Worm (Caenorhabditis elegans) whole organism, young adult: ENCODE results near the gene Y116F11A.1.

Source experiments
- B0019.2 ChIP-seq: fragments of 200-800 bp; sonication (Bioruptor generic); conservative IDR thresholded peaks from 2 replicates; pipeline ENCODE4 v1.3.6; 2022; ENCODE audit warnings: missing genetic modification reagents, missing genetic modification characterization, missing compliant biosample characterization
- B0261.1 ChIP-seq: sonication (generic microtip); optimal IDR thresholded peaks from 2 replicates; lab custom pipeline; 2016; ENCODE audit warnings: mild to moderate bottlenecking, missing genetic modification characterization, moderate library complexity, missing compliant biosample characterization
- F22D6.2 ChIP-seq: sonication (generic microtip); optimal IDR thresholded peaks from 2 replicates; lab custom pipeline; 2016; ENCODE audit warnings: mild to moderate bottlenecking, missing genetic modification characterization, missing compliant biosample characterization
- ceh-79 ChIP-seq: sonication (generic microtip); optimal IDR thresholded peaks from 2 replicates; lab custom pipeline; 2017; ENCODE audit warnings: mild to moderate bottlenecking, missing genetic modification characterization, missing compliant biosample characterization
- egl-44 ChIP-seq: fragments of 200-800 bp; sonication (Bioruptor generic); IDR thresholded peaks from 2 replicates; pipeline ENCODE4 v1.3.6; 2022; ENCODE audit warnings: missing genetic modification reagents, missing genetic modification characterization, missing compliant biosample characterization
- ekl-4 ChIP-seq: fragments of 200-800 bp; sonication (Bioruptor generic); IDR thresholded peaks from 2 replicates; pipeline ENCODE4 v1.3.6; 2022; ENCODE audit warnings: missing genetic modification reagents, missing genetic modification characterization, missing compliant biosample characterization
- lsl-1 ChIP-seq: fragments of 200-800 bp; sonication (Bioruptor generic); optimal IDR thresholded peaks from 2 replicates; lab custom pipeline; 2018; ENCODE audit warnings: mild to moderate bottlenecking, missing genetic modification characterization, moderate library complexity, missing compliant biosample characterization

ce11 chrV:19745852-19746251, 15.5 kb downstream of the Y116F11A.1 start, which contains the start of gene W04E12.5:
- TF ChIP-seq F22D6.2 (tag; lab: Kevin White, UChicago), result no peak
- no peak for TF ChIP-seq B0261.1 (tag; lab: Kevin White, UChicago)
- no peak for TF ChIP-seq lsl-1 (GFP tag; lab: Kevin White, UChicago)
- no peak for TF ChIP-seq B0019.2 (GFP tag; lab: Robert Waterston, UW)
- TF ChIP-seq ekl-4 (GFP tag; lab: Robert Waterston, UW), result no peak
- no peak for TF ChIP-seq egl-44 (GFP tag; lab: Robert Waterston, UW)
- no peak for TF ChIP-seq ceh-79 (tag; lab: Kevin White, UChicago)
